Fruit fly (Drosophila melanogaster): ENCODE measurements around the gene primo-1.

DNA sequence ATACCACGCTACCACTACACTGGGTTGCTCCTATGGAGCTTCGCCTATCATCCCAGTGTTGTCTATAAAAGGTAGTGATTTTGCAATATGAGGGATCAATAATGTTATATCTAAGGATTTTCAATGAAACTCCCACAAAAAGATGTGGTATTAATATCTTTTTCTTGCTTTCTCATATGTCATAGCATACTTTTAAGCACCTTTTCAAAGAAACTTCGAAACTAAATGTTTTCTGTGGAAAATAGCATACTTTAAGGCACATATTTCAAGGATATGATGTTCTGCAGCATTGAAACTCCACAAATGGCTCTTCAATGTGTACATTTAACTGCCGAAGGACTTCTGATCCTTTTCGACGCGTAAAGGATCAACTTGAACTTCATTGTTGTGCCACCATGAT lies 38.7 kb downstream of the primo-1 start:
- TF ChIP-seq CG11902 (GFP tag; optimal IDR thresholded peaks at IDR 0.05): no peak
- no peak for TF ChIP-seq dac (GFP tag; optimal IDR thresholded peaks at IDR 0.05)
